Fruit fly (Drosophila melanogaster) whole organism, embryonic: ENCODE data around the gene CG3556.

Experiments used
- Adf1 ChIP-seq: fragments of 200-800 bp; sonication (Bioruptor generic); IDR thresholded peaks from 2 replicates; pipeline ENCODE4 v1.3.6; 2022; ENCODE audit warnings: missing biosample characterization, missing genetic modification characterization
- Atf-2 ChIP-seq: fragments of 200-800 bp; sonication (Bioruptor generic); optimal IDR thresholded peaks from 2 replicates; lab custom pipeline; 2016; ENCODE audit warnings: missing biosample characterization, missing genetic modification characterization
- Awh ChIP-seq: fragments of 200-800 bp; sonication (Bioruptor generic); IDR thresholded peaks from 2 replicates; pipeline ENCODE4, ENCODE4 v1.3.6; 2022; ENCODE audit warnings: missing biosample characterization, missing genetic modification characterization
- CG10147 ChIP-seq: fragments of 200-800 bp; sonication (Bioruptor generic); optimal IDR thresholded peaks from 2 replicates; lab custom pipeline; 2019; ENCODE audit warnings: missing biosample characterization, mild to moderate bottlenecking, missing genetic modification characterization, moderate library complexity
- CG10209 ChIP-seq: fragments of 200-800 bp; sonication (Bioruptor generic); optimal IDR thresholded peaks from 3 replicates; lab custom pipeline; 2017; ENCODE audit warnings: missing biosample characterization, mild to moderate bottlenecking, missing genetic modification characterization, missing genetic modification reagents
- CG12659 ChIP-seq: fragments of 200-800 bp; sonication (Bioruptor generic); optimal IDR thresholded peaks from 3 replicates; lab custom pipeline; 2017; ENCODE audit warnings: mild to moderate bottlenecking, missing biosample characterization, missing genetic modification reagents, missing genetic modification characterization
- CG12744 ChIP-seq: fragments of 200-800 bp; sonication (Bioruptor generic); optimal IDR thresholded peaks from 2 replicates; lab custom pipeline; 2016; ENCODE audit warnings: missing biosample characterization, missing genetic modification characterization
- CG12769 ChIP-seq: fragments of 200-800 bp; sonication (Bioruptor generic); optimal IDR thresholded peaks from 2 replicates; lab custom pipeline; 2019; ENCODE audit warnings: missing biosample characterization, mild to moderate bottlenecking, missing genetic modification characterization, moderate library complexity
- CG13123 ChIP-seq: fragments of 200-800 bp; sonication (Bioruptor generic); optimal IDR thresholded peaks from 2 replicates; lab custom pipeline; 2016; ENCODE audit warnings: missing biosample characterization, missing genetic modification characterization
- CG17612 ChIP-seq: fragments of 200-800 bp; sonication (Bioruptor generic); IDR thresholded peaks from 2 replicates; pipeline ENCODE4 v1.3.6; 2022; ENCODE audit warnings: missing biosample characterization, missing genetic modification characterization
- CG18011 ChIP-seq: fragments of 200-800 bp; sonication (Bioruptor generic); optimal IDR thresholded peaks from 2 replicates; lab custom pipeline; 2017; ENCODE audit warnings: missing biosample characterization, missing genetic modification characterization, mild to moderate bottlenecking, moderate library complexity, missing genotype
- CG18476 ChIP-seq: fragments of 200-800 bp; sonication (Bioruptor generic); optimal IDR thresholded peaks from 2 replicates; lab custom pipeline; 2016; ENCODE audit warnings: missing biosample characterization, mild to moderate bottlenecking, missing genetic modification characterization
- CG2120 ChIP-seq: fragments of 200-800 bp; sonication (Bioruptor generic); optimal IDR thresholded peaks from 3 replicates; lab custom pipeline; 2016; ENCODE audit warnings: missing biosample characterization, missing genetic modification characterization
- CG2889 ChIP-seq: fragments of 200-800 bp; sonication (Bioruptor generic); IDR thresholded peaks from 3 replicates; pipeline ENCODE4 v1.3.6; 2022; ENCODE audit warnings: missing biosample characterization, missing genetic modification characterization
- CG30403 ChIP-seq: fragments of 200-800 bp; sonication (Bioruptor generic); optimal IDR thresholded peaks from 3 replicates; lab custom pipeline; 2016; ENCODE audit warnings: missing biosample characterization, missing genetic modification characterization
- CG31388 ChIP-seq: fragments of 200-800 bp; sonication (Bioruptor generic); optimal IDR thresholded peaks from 2 replicates; lab custom pipeline; 2016; ENCODE audit warnings: missing biosample characterization, missing genetic modification characterization
- CG33557 ChIP-seq: fragments of 200-800 bp; sonication (Bioruptor generic); optimal IDR thresholded peaks from 2 replicates; lab custom pipeline; 2019; ENCODE audit warnings: missing biosample characterization, mild to moderate bottlenecking, missing genetic modification characterization, moderate library complexity
- CG4617 ChIP-seq: fragments of 200-800 bp; sonication (Bioruptor generic); optimal IDR thresholded peaks from 3 replicates; lab custom pipeline; 2016; ENCODE audit warnings: missing biosample characterization, missing genetic modification characterization, borderline replicate concordance
- CG6689 ChIP-seq: fragments of 200-800 bp; sonication (Bioruptor generic); IDR thresholded peaks from 2 replicates; pipeline ENCODE4 v1.3.6; 2022; ENCODE audit warnings: missing biosample characterization, missing genetic modification characterization
- CG9797 ChIP-seq: fragments of 200-800 bp; sonication (Bioruptor generic); optimal IDR thresholded peaks from 3 replicates; lab custom pipeline; 2018; ENCODE audit warnings: missing biosample characterization, mild to moderate bottlenecking, missing genetic modification characterization
- Chrac-16 ChIP-seq: fragments of 200-800 bp; sonication (Bioruptor generic); optimal IDR thresholded peaks from 3 replicates; lab custom pipeline; 2016; ENCODE audit warnings: missing biosample characterization, missing genetic modification characterization
- Dbx ChIP-seq: fragments of 200-800 bp; sonication (Bioruptor generic); IDR thresholded peaks from 3 replicates; pipeline ENCODE4 v1.3.6; 2022; ENCODE audit warnings: missing biosample characterization, missing genetic modification characterization
- E2f2 ChIP-seq: fragments of 200-800 bp; sonication (Bioruptor generic); IDR thresholded peaks from 2 replicates; pipeline ENCODE4 v1.3.6; 2022; ENCODE audit warnings: missing biosample characterization, missing genetic modification characterization
- Ets65A ChIP-seq: fragments of 200-800 bp; sonication (Bioruptor generic); peaks from one replicate; lab custom pipeline; 2016; ENCODE audit warnings: missing biosample characterization, missing genetic modification characterization
- H15 ChIP-seq: fragments of 200-800 bp; sonication (Bioruptor generic); IDR thresholded peaks from 3 replicates; pipeline ENCODE4 v1.3.6; 2022; ENCODE audit warnings: missing biosample characterization, missing genetic modification characterization
- HLH4C ChIP-seq: fragments of 200-800 bp; sonication (Bioruptor generic); IDR thresholded peaks from 3 replicates; pipeline ENCODE4 v1.3.6; 2022; ENCODE audit warnings: missing biosample characterization, missing genetic modification characterization; ENCODE audit not compliant: partially characterized antibody
- HmgZ ChIP-seq: fragments of 200-800 bp; sonication (Bioruptor generic); optimal IDR thresholded peaks from 2 replicates; lab custom pipeline; 2018; ENCODE audit warnings: missing biosample characterization, mild to moderate bottlenecking, missing genetic modification characterization
- Hr78 ChIP-seq, 2 experiments: fragments of 200-800 bp in 1 of 2; fragments of >200 bp in 1 of 2; sonication (Bioruptor generic) in 1 of 2; optimal IDR thresholded peaks; 2 replicates each; lab custom pipeline; 2017 to 2019; ENCODE audit warnings: missing biosample characterization in 2 of 2, missing genetic modification characterization in 2 of 2, mild to moderate bottlenecking in 1 of 2, moderate library complexity in 1 of 2
- NC2β ChIP-seq: fragments of 200-800 bp; sonication (Bioruptor generic); optimal IDR thresholded peaks from 2 replicates; lab custom pipeline; 2016; ENCODE audit warnings: missing biosample characterization, missing genetic modification characterization
- PHDP ChIP-seq: fragments of 200-800 bp; sonication (Bioruptor generic); optimal IDR thresholded peaks from 3 replicates; lab custom pipeline; 2018; ENCODE audit warnings: missing biosample characterization, mild to moderate bottlenecking, missing genetic modification characterization, moderate library complexity
- ac ChIP-seq: fragments of 200-800 bp; sonication (Bioruptor generic); optimal IDR thresholded peaks from 3 replicates; lab custom pipeline; 2017; ENCODE audit warnings: missing biosample characterization, mild to moderate bottlenecking, missing genetic modification characterization
- btn ChIP-seq: fragments of 200-800 bp; sonication (Bioruptor generic); optimal IDR thresholded peaks from 2 replicates; lab custom pipeline; 2016; ENCODE audit warnings: missing biosample characterization, missing genetic modification characterization
- crc ChIP-seq: fragments of 200-800 bp; sonication (Bioruptor generic); optimal IDR thresholded peaks from 2 replicates; lab custom pipeline; 2016; ENCODE audit warnings: missing biosample characterization, missing genetic modification characterization
- crp ChIP-seq, 2 experiments: fragments of 200-800 bp; sonication (Bioruptor generic); optimal IDR thresholded peaks; 2 replicates in 1 of 2; 3 replicates in 1 of 2; lab custom pipeline; 2017; ENCODE audit warnings: missing biosample characterization in 2 of 2, missing genetic modification characterization in 2 of 2, mild to moderate bottlenecking in 1 of 2, moderate library complexity in 1 of 2
- dati ChIP-seq: fragments of 200-800 bp; sonication (Bioruptor generic); IDR thresholded peaks from 2 replicates; pipeline ENCODE4 v1.3.6; 2022; ENCODE audit warnings: missing biosample characterization, missing genetic modification characterization
- dpn ChIP-seq, 2 experiments: fragments of 200-800 bp; sonication (Bioruptor generic); optimal IDR thresholded peaks; 3 replicates each; lab custom pipeline; 2016; ENCODE audit warnings: missing biosample characterization in 2 of 2, missing genetic modification characterization in 2 of 2
- emc ChIP-seq: fragments of 200-800 bp; sonication (Bioruptor generic); optimal IDR thresholded peaks from 2 replicates; lab custom pipeline; 2016; ENCODE audit warnings: missing biosample characterization, missing genetic modification characterization
- gem ChIP-seq: fragments of 200-800 bp; sonication (Bioruptor generic); optimal IDR thresholded peaks from 2 replicates; lab custom pipeline; 2019; ENCODE audit warnings: missing biosample characterization, mild to moderate bottlenecking, missing genetic modification characterization, moderate library complexity
- grau ChIP-seq: fragments of 200-800 bp; optimal IDR thresholded peaks from 3 replicates; lab custom pipeline; 2019; ENCODE audit warnings: missing biosample characterization, mild to moderate bottlenecking, missing genetic modification characterization, moderate library complexity
- hbn ChIP-seq: fragments of 200-800 bp; sonication (Bioruptor generic); IDR thresholded peaks from 2 replicates; pipeline ENCODE4 v1.3.6; 2022; ENCODE audit warnings: missing biosample characterization, missing genetic modification characterization; ENCODE audit not compliant: partially characterized antibody
- insv ChIP-seq, 2 experiments: fragments of 200-800 bp; sonication (Bioruptor generic); optimal IDR thresholded peaks; 3 replicates each; lab custom pipeline; 2016 to 2018; ENCODE audit warnings: missing biosample characterization in 2 of 2, missing genetic modification characterization in 2 of 2
- kay ChIP-seq: fragments of 200-800 bp; sonication (Bioruptor generic); optimal IDR thresholded peaks from 2 replicates; lab custom pipeline; 2016; ENCODE audit warnings: missing biosample characterization, missing genetic modification characterization
- lilli ChIP-seq: fragments of 200-800 bp; sonication (Bioruptor generic); optimal IDR thresholded peaks from 3 replicates; lab custom pipeline; 2016; ENCODE audit warnings: missing biosample characterization, missing genetic modification characterization
- sisA ChIP-seq: fragments of 200-800 bp; sonication (Bioruptor generic); IDR thresholded peaks from 2 replicates; pipeline ENCODE4 v1.3.6; 2022; ENCODE audit warnings: missing biosample characterization, missing genetic modification characterization
- ssp ChIP-seq: fragments of 200-800 bp; sonication (Bioruptor generic); IDR thresholded peaks from 2 replicates; pipeline ENCODE4 v1.3.6; 2022; ENCODE audit warnings: missing biosample characterization, missing genetic modification characterization
- stc ChIP-seq: fragments of 200-800 bp; sonication (Bioruptor generic); IDR thresholded peaks from 2 replicates; pipeline ENCODE4 v1.3.6; 2022; ENCODE audit warnings: missing biosample characterization, missing genetic modification characterization
- stwl ChIP-seq: fragments of 200-800 bp; sonication (Bioruptor generic); optimal IDR thresholded peaks from 3 replicates; lab custom pipeline; 2018; ENCODE audit warnings: missing biosample characterization, mild to moderate bottlenecking, missing genetic modification characterization, moderate library complexity
- trem ChIP-seq: fragments of 200-800 bp; optimal IDR thresholded peaks from 3 replicates; lab custom pipeline; 2019; ENCODE audit warnings: missing biosample characterization, mild to moderate bottlenecking, missing genetic modification characterization, moderate library complexity
- tx ChIP-seq: fragments of 200-800 bp; sonication (Bioruptor generic); optimal IDR thresholded peaks from 2 replicates; lab custom pipeline; 2016; ENCODE audit warnings: missing biosample characterization, missing genetic modification characterization
- unpg ChIP-seq: fragments of 200-800 bp; sonication (Bioruptor generic); optimal IDR thresholded peaks from 3 replicates; lab custom pipeline; 2018; ENCODE audit warnings: missing biosample characterization, mild to moderate bottlenecking, missing genetic modification characterization, moderate library complexity
- wor ChIP-seq: fragments of 200-800 bp; sonication (Bioruptor generic); IDR thresholded peaks from 2 replicates; pipeline ENCODE4 v1.3.6; 2022; ENCODE audit warnings: missing biosample characterization, missing genetic modification characterization
- zfh2 ChIP-seq: fragments of 200-800 bp; sonication (Bioruptor generic); optimal IDR thresholded peaks from 2 replicates; lab custom pipeline; 2016; ENCODE audit warnings: missing biosample characterization, missing genetic modification characterization

CG3556 gene

DNA sequence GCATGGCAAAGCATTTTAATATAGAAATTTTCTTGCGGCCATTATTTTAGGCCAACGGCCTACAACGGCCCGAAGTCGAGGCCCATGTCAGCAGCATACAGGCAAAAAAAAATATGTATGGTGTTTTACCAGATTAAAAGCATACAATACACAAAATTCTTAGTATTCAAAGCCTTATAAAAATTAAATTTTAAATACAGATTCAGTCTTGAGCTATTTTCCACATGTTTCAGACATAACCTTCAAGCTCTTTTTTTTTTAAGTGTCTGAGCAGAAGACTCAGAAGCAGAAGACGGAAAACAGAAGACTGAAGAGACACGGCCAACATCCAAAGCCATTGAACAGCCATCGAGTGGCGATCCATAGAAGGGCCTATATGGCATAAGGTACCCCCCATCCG, 51.7 kb downstream of the CG3556 start (continued):
- TF ChIP-seq CG6689 (GFP tag; lab: Robert Waterston, UW), result peak; percentile 49
- TF ChIP-seq gem (tag; lab: Kevin White, UChicago), result peak; percentile 70
- TF ChIP-seq Awh (GFP tag; lab: Robert Waterston, UW), result no peak
- TF ChIP-seq lilli, result peak; percentile 18
- TF ChIP-seq NC2β (GFP tag; lab: Kevin White, UChicago), result no peak
- TF ChIP-seq ac (GFP tag; lab: Kevin White, UChicago), result no peak
- TF ChIP-seq CG12659 (GFP tag; lab: Kevin White, UChicago), result no peak
- no peak for TF ChIP-seq CG4617 (GFP tag; lab: Kevin White, UChicago)
- no peak for TF ChIP-seq tx (GFP tag; lab: Kevin White, UChicago)
- no peak for TF ChIP-seq CG17612 (GFP tag; lab: Robert Waterston, UW)
- no peak for TF ChIP-seq zfh2
- no peak for TF ChIP-seq H15 (GFP tag; lab: Robert Waterston, UW)
- TF ChIP-seq crc (GFP tag; lab: Kevin White, UChicago), result no peak
- TF ChIP-seq Adf1, result no peak
- no peak for TF ChIP-seq stwl (tag; lab: Kevin White, UChicago)
- TF ChIP-seq CG10147 (GFP tag; lab: Kevin White, UChicago), result no peak
- TF ChIP-seq dpn (GFP tag; optimal IDR thresholded peaks at IDR 0.05; lab: Kevin White, UChicago), result no peak
- TF ChIP-seq stc, result 0 out of 2 replicates have a peak, but pooled peaks have one; percentile 5
- TF ChIP-seq HmgZ (tag; lab: Kevin White, UChicago), result no peak
- no peak for TF ChIP-seq CG18011 (GFP tag; lab: Kevin White, UChicago)
- TF ChIP-seq CG13123 (GFP tag; lab: Kevin White, UChicago), result no peak
- no peak for TF ChIP-seq kay (GFP tag; lab: Kevin White, UChicago)
- TF ChIP-seq Dbx (GFP tag; lab: Robert Waterston, UW), result no peak
- TF ChIP-seq grau (tag; lab: Kevin White, UChicago), result peak; percentile 22
- no peak for TF ChIP-seq insv (GFP tag; optimal IDR thresholded peaks at IDR 0.05; lab: Kevin White, UChicago)
- TF ChIP-seq Chrac-16 (GFP tag; lab: Kevin White, UChicago), result peak; percentile 30
- TF ChIP-seq ssp (GFP tag; lab: Robert Waterston, UW), result no peak
- TF ChIP-seq crp (GFP tag; optimal IDR thresholded peaks at IDR 0.05; lab: Kevin White, UChicago), result no peak
- TF ChIP-seq CG12769 (tag; lab: Kevin White, UChicago), result no peak
- TF ChIP-seq wor (GFP tag; lab: Robert Waterston, UW), result 0 out of 2 replicates have a peak, but pooled peaks have one; percentile 20
- no peak for TF ChIP-seq Hr78 (GFP tag; optimal IDR thresholded peaks at IDR 0.05; lab: Kevin White, UChicago)
- TF ChIP-seq hbn (GFP tag; lab: Robert Waterston, UW), result no peak
- TF ChIP-seq CG2120 (GFP tag; lab: Kevin White, UChicago), result no peak
- TF ChIP-seq CG12744, result no peak
- peak; percentile 18 for TF ChIP-seq PHDP (tag; lab: Kevin White, UChicago)
- no peak for TF ChIP-seq CG31388
- TF ChIP-seq E2f2, result no peak
- no peak for TF ChIP-seq dati (GFP tag; lab: Robert Waterston, UW)
- no peak for TF ChIP-seq trem
- TF ChIP-seq CG9797 (GFP tag; lab: Kevin White, UChicago), result no peak
- TF ChIP-seq emc (GFP tag; lab: Kevin White, UChicago), result no peak
- peak; percentile 11 for TF ChIP-seq CG10209
- peak; percentile 17 for TF ChIP-seq Atf-2
- peak; percentile 49 for TF ChIP-seq CG33557 (GFP tag; lab: Kevin White, UChicago)
- TF ChIP-seq HLH4C, result no peak
- no peak for TF ChIP-seq CG2889 (GFP tag; lab: Robert Waterston, UW)
- peak; percentile 38 for TF ChIP-seq CG30403 (GFP tag; lab: Kevin White, UChicago)
- peak; percentile 7 for TF ChIP-seq CG18476 (GFP tag; lab: Kevin White, UChicago)
- peak; percentile 54 for TF ChIP-seq unpg (GFP tag; lab: Kevin White, UChicago)
- no peak for TF ChIP-seq Ets65A
- TF ChIP-seq btn (GFP tag; lab: Kevin White, UChicago), result no peak
- TF ChIP-seq sisA (GFP tag; lab: Robert Waterston, UW), result peak; percentile 28; the same call in 1 of the 2 replicates
